Fruit fly (Drosophila melanogaster) Kc167 (cell line): Measurements from ENCODE around the gene CSN6.

Source experiments
- h ChIP-seq: fragments of >200 bp; optimal IDR thresholded peaks from 3 replicates; lab custom pipeline; 2018; ENCODE audit warnings: missing external identifiers
- insv ChIP-seq: fragments of >200 bp; optimal IDR thresholded peaks from 3 replicates; lab custom pipeline; 2018; ENCODE audit warnings: missing external identifiers
- psq ChIP-seq: fragments of >200 bp; optimal IDR thresholded peaks from 2 replicates; lab custom pipeline; 2017; ENCODE audit warnings: missing external identifiers
- ttk ChIP-seq: sonication (Bioruptor generic); optimal IDR thresholded peaks from 2 replicates; lab custom pipeline; 2017; ENCODE audit warnings: missing external identifiers

- TF ChIP-seq h (lab: Kevin White, UChicago) (no peak), psq (lab: Kevin White, UChicago) (no peak), ttk (lab: Kevin White, UChicago) (no peak), insv (lab: Kevin White, UChicago) (no peak)
Observed at dm6 chr3R:22539762-22540161, 40.8 kb upstream of the CSN6 start, which contains the start of gene CG5326.
